Fruit fly (Drosophila melanogaster) whole organism, embryonic: ENCODE results near the gene CG9514.

Source experiments
- CG10366 ChIP-seq: fragments of 200-800 bp; sonication (Bioruptor generic); IDR thresholded peaks from 2 replicates; pipeline ENCODE4 v1.3.6; 2022; ENCODE audit warnings: missing biosample characterization, missing genetic modification characterization
- CG11504 ChIP-seq: fragments of 200-800 bp; sonication (Bioruptor generic); optimal IDR thresholded peaks from 3 replicates; lab custom pipeline; 2019; ENCODE audit warnings: missing biosample characterization, mild to moderate bottlenecking, missing genetic modification characterization, moderate library complexity
- CG12236 ChIP-seq: fragments of 200-800 bp; sonication (Bioruptor generic); optimal IDR thresholded peaks from 2 replicates; lab custom pipeline; 2016; ENCODE audit warnings: missing biosample characterization, missing genetic modification characterization
- CG13894 ChIP-seq: fragments of 200-800 bp; sonication (Bioruptor generic); optimal IDR thresholded peaks from 3 replicates; lab custom pipeline; 2018; ENCODE audit warnings: missing biosample characterization, mild to moderate bottlenecking, missing genetic modification characterization, moderate library complexity
- CG15073 ChIP-seq: fragments of 200-800 bp; sonication (Bioruptor generic); optimal IDR thresholded peaks from 2 replicates; lab custom pipeline; 2016; ENCODE audit warnings: missing biosample characterization, missing genetic modification characterization
- CG15479 ChIP-seq: fragments of 200-800 bp; sonication (Bioruptor generic); optimal IDR thresholded peaks from 3 replicates; lab custom pipeline; 2019; ENCODE audit warnings: missing biosample characterization, mild to moderate bottlenecking, missing genetic modification characterization, moderate library complexity
- CG15601 ChIP-seq: fragments of 200-800 bp; sonication (Bioruptor generic); optimal IDR thresholded peaks from 3 replicates; lab custom pipeline; 2019; ENCODE audit warnings: missing biosample characterization, mild to moderate bottlenecking, missing genetic modification characterization, moderate library complexity
- CG2116 ChIP-seq: fragments of 200-800 bp; sonication (Bioruptor generic); optimal IDR thresholded peaks from 3 replicates; lab custom pipeline; 2018; ENCODE audit warnings: missing biosample characterization, mild to moderate bottlenecking, missing genetic modification characterization
- CG2712 ChIP-seq: fragments of 200-800 bp; optimal IDR thresholded peaks from 3 replicates; lab custom pipeline; 2019; ENCODE audit warnings: missing biosample characterization, mild to moderate bottlenecking, missing genetic modification characterization, moderate library complexity
- CG3065 ChIP-seq: fragments of 200-800 bp; sonication (Bioruptor generic); optimal IDR thresholded peaks from 2 replicates; lab custom pipeline; 2016; ENCODE audit warnings: missing biosample characterization, missing genetic modification characterization
- CG31365 ChIP-seq: fragments of 200-800 bp; sonication (Bioruptor generic); optimal IDR thresholded peaks from 2 replicates; lab custom pipeline; 2018; ENCODE audit warnings: missing biosample characterization, mild to moderate bottlenecking, missing genetic modification characterization
- CG32532 ChIP-seq: fragments of 200-800 bp; sonication (Bioruptor generic); IDR thresholded peaks from 2 replicates; pipeline ENCODE4 v1.3.6; 2022; ENCODE audit warnings: missing biosample characterization, missing genetic modification characterization
- CG3407 ChIP-seq: fragments of 200-800 bp; sonication (Bioruptor generic); optimal IDR thresholded peaks from 2 replicates; lab custom pipeline; 2018; ENCODE audit warnings: missing biosample characterization, mild to moderate bottlenecking, missing genetic modification characterization
- CG6254 ChIP-seq: fragments of 200-800 bp; sonication (Bioruptor generic); optimal IDR thresholded peaks from 3 replicates; lab custom pipeline; 2017; ENCODE audit warnings: mild to moderate bottlenecking, missing biosample characterization, missing genetic modification reagents, missing genetic modification characterization
- CG6683 ChIP-seq: fragments of 200-800 bp; sonication (Bioruptor generic); optimal IDR thresholded peaks from 2 replicates; lab custom pipeline; 2017; ENCODE audit warnings: missing biosample characterization, mild to moderate bottlenecking, missing genetic modification characterization, missing genetic modification reagents
- CG6813 ChIP-seq: fragments of 200-800 bp; sonication (Bioruptor generic); optimal IDR thresholded peaks from 2 replicates; lab custom pipeline; 2017; ENCODE audit warnings: missing biosample characterization, missing genetic modification characterization, mild to moderate bottlenecking, moderate library complexity, missing genetic modification reagents
- Camta ChIP-seq: fragments of 200-800 bp; sonication (Bioruptor generic); optimal IDR thresholded peaks from 2 replicates; lab custom pipeline; 2016; ENCODE audit warnings: missing biosample characterization, missing genetic modification characterization
- Dek ChIP-seq: fragments of 200-800 bp; sonication (Bioruptor generic); optimal IDR thresholded peaks from 3 replicates; lab custom pipeline; 2019; ENCODE audit warnings: missing biosample characterization, mild to moderate bottlenecking, missing genetic modification characterization, moderate library complexity
- Dref ChIP-seq: fragments of 200-800 bp; sonication (Bioruptor generic); IDR thresholded peaks from 2 replicates; pipeline ENCODE4 v1.3.6; 2022; ENCODE audit warnings: missing biosample characterization, missing genetic modification characterization
- HLH3B ChIP-seq: fragments of 200-800 bp; sonication (Bioruptor generic); IDR thresholded peaks from 2 replicates; pipeline ENCODE4 v1.3.6; 2022; ENCODE audit warnings: missing biosample characterization, missing genetic modification characterization
- Jarid2 ChIP-seq: fragments of 200-800 bp; sonication (Bioruptor generic); optimal IDR thresholded peaks from 3 replicates; lab custom pipeline; 2017; ENCODE audit warnings: mild to moderate bottlenecking, missing biosample characterization, missing genetic modification reagents, missing genetic modification characterization
- Kr ChIP-seq: fragments of 200-800 bp; sonication (Bioruptor generic); optimal IDR thresholded peaks from 2 replicates; lab custom pipeline; 2017; ENCODE audit warnings: missing biosample characterization, mild to moderate bottlenecking, missing genetic modification characterization
- Lpt ChIP-seq: fragments of >200 bp; optimal IDR thresholded peaks from 2 replicates; lab custom pipeline; 2018; ENCODE audit warnings: missing biosample characterization, missing genetic modification characterization
- NFAT ChIP-seq: fragments of 200-800 bp; sonication (Bioruptor generic); IDR thresholded peaks from 2 replicates; pipeline ENCODE4 v1.3.6; 2022; ENCODE audit warnings: missing biosample characterization, missing genetic modification characterization
- Poxn ChIP-seq: fragments of 200-800 bp; sonication (Bioruptor generic); IDR thresholded peaks from 2 replicates; pipeline ENCODE4 v1.3.6; 2022; ENCODE audit warnings: missing biosample characterization, missing genetic modification characterization
- Side ChIP-seq: fragments of 200-800 bp; sonication (Bioruptor generic); optimal IDR thresholded peaks from 2 replicates; lab custom pipeline; 2016; ENCODE audit warnings: missing biosample characterization, missing genetic modification characterization
- Sry-β ChIP-seq: fragments of 200-800 bp; sonication (Bioruptor generic); optimal IDR thresholded peaks from 2 replicates; lab custom pipeline; 2018; ENCODE audit warnings: missing biosample characterization, mild to moderate bottlenecking, missing genetic modification characterization, moderate library complexity
- amos ChIP-seq: fragments of 200-800 bp; sonication (Bioruptor generic); IDR thresholded peaks from 2 replicates; pipeline ENCODE4 v1.3.6; 2022; ENCODE audit warnings: missing biosample characterization, missing genetic modification characterization; ENCODE audit not compliant: partially characterized antibody
- bigmax ChIP-seq: fragments of 200-800 bp; sonication (Bioruptor generic); optimal IDR thresholded peaks from 2 replicates; lab custom pipeline; 2018; ENCODE audit warnings: missing biosample characterization, mild to moderate bottlenecking, missing genetic modification characterization
- bowl ChIP-seq: fragments of 200-800 bp; sonication (Bioruptor generic); IDR thresholded peaks from 2 replicates; pipeline ENCODE4 v1.3.6; 2022; ENCODE audit warnings: missing biosample characterization, missing genetic modification characterization
- chn ChIP-seq: fragments of 200-800 bp; sonication (Bioruptor generic); optimal IDR thresholded peaks from 2 replicates; lab custom pipeline; 2016; ENCODE audit warnings: missing biosample characterization, missing genetic modification characterization
- danr ChIP-seq: fragments of 200-800 bp; sonication (Bioruptor generic); IDR thresholded peaks from 2 replicates; pipeline ENCODE4 v1.3.6; 2022; ENCODE audit warnings: missing biosample characterization, missing genetic modification characterization
- dm ChIP-seq: fragments of 200-800 bp; sonication (Bioruptor generic); optimal IDR thresholded peaks from 3 replicates; lab custom pipeline; 2016; ENCODE audit warnings: missing biosample characterization, missing genetic modification characterization
- esg ChIP-seq: fragments of 200-800 bp; sonication (Bioruptor generic); conservative IDR thresholded peaks from 2 replicates; pipeline ENCODE4 v1.3.6; 2022; ENCODE audit warnings: missing biosample characterization, missing genetic modification characterization
- gfzf ChIP-seq: fragments of 200-800 bp; sonication (Bioruptor generic); optimal IDR thresholded peaks from 2 replicates; lab custom pipeline; 2016; ENCODE audit warnings: missing biosample characterization, mild to moderate bottlenecking, missing genetic modification characterization, moderate library complexity
- nau ChIP-seq: fragments of 200-800 bp; sonication (Bioruptor generic); optimal IDR thresholded peaks from 3 replicates; lab custom pipeline; 2017; ENCODE audit warnings: missing biosample characterization, mild to moderate bottlenecking, missing genetic modification characterization, missing genetic modification reagents
- nerfin-2 ChIP-seq: fragments of 200-800 bp; sonication (Bioruptor generic); IDR thresholded peaks from 2 replicates; pipeline ENCODE4 v1.3.6; 2022; ENCODE audit warnings: missing biosample characterization, missing genetic modification characterization; ENCODE audit not compliant: partially characterized antibody
- nmo ChIP-seq: fragments of 200-800 bp; sonication (Bioruptor generic); optimal IDR thresholded peaks from 2 replicates; lab custom pipeline; 2018; ENCODE audit warnings: missing biosample characterization, mild to moderate bottlenecking, missing genetic modification characterization, moderate library complexity
- onecut ChIP-seq: fragments of 200-800 bp; sonication (Bioruptor generic); IDR thresholded peaks from 2 replicates; pipeline ENCODE4 v1.3.6; 2022; ENCODE audit warnings: missing biosample characterization, missing genetic modification characterization
- p53 ChIP-seq: fragments of 200-800 bp; sonication (Bioruptor generic); optimal IDR thresholded peaks from 2 replicates; lab custom pipeline; 2016; ENCODE audit warnings: missing biosample characterization, missing genetic modification characterization
- peb ChIP-seq: fragments of 200-800 bp; sonication (Bioruptor generic); IDR thresholded peaks from 2 replicates; pipeline ENCODE4 v1.3.6; 2022; ENCODE audit warnings: missing biosample characterization, missing genetic modification characterization
- pzg ChIP-seq: fragments of 200-800 bp; sonication (Bioruptor generic); optimal IDR thresholded peaks from 3 replicates; lab custom pipeline; 2018; ENCODE audit warnings: missing biosample characterization, mild to moderate bottlenecking, missing genetic modification characterization, moderate library complexity
- rib ChIP-seq: fragments of 200-800 bp; sonication (Bioruptor generic); IDR thresholded peaks from 2 replicates; pipeline ENCODE4 v1.3.6; 2022; ENCODE audit warnings: missing biosample characterization, missing genetic modification characterization
- ro ChIP-seq: fragments of 200-800 bp; sonication (Bioruptor generic); IDR thresholded peaks from 2 replicates; pipeline ENCODE4 v1.3.6; 2022; ENCODE audit warnings: missing biosample characterization, missing genetic modification characterization
- sens ChIP-seq: fragments of 200-800 bp; sonication (Bioruptor generic); peaks from one replicate; lab custom pipeline; 2016; ENCODE audit warnings: missing biosample characterization, missing genetic modification characterization
- seq ChIP-seq: fragments of 200-800 bp; sonication (Bioruptor generic); IDR thresholded peaks from 2 replicates; pipeline ENCODE4 v1.3.6; 2022; ENCODE audit warnings: missing biosample characterization, missing genetic modification characterization
- sima ChIP-seq: fragments of 200-800 bp; sonication (Bioruptor generic); optimal IDR thresholded peaks from 2 replicates; lab custom pipeline; 2016; ENCODE audit warnings: missing biosample characterization, missing genetic modification characterization
- tin ChIP-seq: fragments of 200-800 bp; sonication (Bioruptor generic); optimal IDR thresholded peaks from 3 replicates; lab custom pipeline; 2016; ENCODE audit warnings: missing biosample characterization, missing genetic modification characterization
- toy ChIP-seq: fragments of 200-800 bp; sonication (Bioruptor generic); IDR thresholded peaks from 2 replicates; pipeline ENCODE4 v1.3.6; 2022; ENCODE audit warnings: missing biosample characterization, missing genetic modification characterization
- vnd ChIP-seq: fragments of 200-800 bp; sonication (Bioruptor generic); IDR thresholded peaks from 3 replicates; pipeline ENCODE4 v1.3.6; 2022; ENCODE audit warnings: missing biosample characterization, missing genetic modification characterization; ENCODE audit not compliant: partially characterized antibody
- zf30C ChIP-seq: fragments of 200-800 bp; sonication (Bioruptor generic); optimal IDR thresholded peaks from 3 replicates; lab custom pipeline; 2018; ENCODE audit warnings: missing biosample characterization, mild to moderate bottlenecking, missing genetic modification characterization

The CG9514 gene

dm6 chrX:14839047-14839446 lies 57.6 kb downstream of the CG9514 start, which contains the start of the genes CG32590 and Flo2 (continued):
- peak; percentile 18 for TF ChIP-seq gfzf
- peak; percentile 50 for TF ChIP-seq CG15601 (tag; lab: Kevin White, UChicago)
- no peak; the same call in 1 of the 2 replicates for TF ChIP-seq Poxn (GFP tag; lab: Robert Waterston, UW)
- TF ChIP-seq vnd (GFP tag; lab: Robert Waterston, UW) = peak; percentile 98
- peak; percentile 80 for TF ChIP-seq esg (GFP tag; lab: Robert Waterston, UW)
- peak; percentile 4 for TF ChIP-seq CG6254 (GFP tag; lab: Kevin White, UChicago)
- TF ChIP-seq CG10366 (GFP tag; lab: Robert Waterston, UW) = peak; percentile 69
- TF ChIP-seq Jarid2 (GFP tag; lab: Kevin White, UChicago) = no peak
- no peak for TF ChIP-seq nau (GFP tag; lab: Kevin White, UChicago)
- peak; percentile 53 for TF ChIP-seq Dek
- TF ChIP-seq CG2712 (tag; lab: Kevin White, UChicago) = peak; percentile 80
- TF ChIP-seq ro (GFP tag; lab: Robert Waterston, UW) = peak; percentile 42; the same call in 1 of the 2 replicates
- TF ChIP-seq danr (GFP tag; lab: Robert Waterston, UW) = peak; percentile 69
- TF ChIP-seq toy (GFP tag; lab: Robert Waterston, UW) = peak; percentile 43; the same call in 1 of the 2 replicates
- TF ChIP-seq seq (GFP tag; lab: Robert Waterston, UW) = peak; percentile 69
- TF ChIP-seq CG2116 (GFP tag; lab: Kevin White, UChicago) = peak; percentile 91
- peak; percentile 76 for TF ChIP-seq rib
- no peak for TF ChIP-seq Sry-β
- TF ChIP-seq zf30C = no peak
- peak; percentile 70 for TF ChIP-seq CG13894 (tag; lab: Kevin White, UChicago)
- peak; percentile 70 for TF ChIP-seq Side (GFP tag; lab: Kevin White, UChicago)
- peak; percentile 25 for TF ChIP-seq CG6683 (GFP tag; lab: Kevin White, UChicago)
- peak; percentile 53 for TF ChIP-seq CG11504 (tag; lab: Kevin White, UChicago)
- peak; percentile 33 for TF ChIP-seq dm
- peak; percentile 90 for TF ChIP-seq CG32532 (GFP tag; lab: Robert Waterston, UW)
- TF ChIP-seq amos = peak; percentile 92
- peak; percentile 96 for TF ChIP-seq sens
- peak; percentile 37 for TF ChIP-seq CG3065 (GFP tag; lab: Kevin White, UChicago)
- 0 out of 2 replicates have a peak, but pooled peaks have one; percentile 25 for TF ChIP-seq onecut (GFP tag; lab: Robert Waterston, UW)
- peak; percentile 73 for TF ChIP-seq NFAT (GFP tag; lab: Robert Waterston, UW)
- peak; percentile 71 for TF ChIP-seq HLH3B (GFP tag; lab: Robert Waterston, UW)
- peak; percentile 70 for TF ChIP-seq Camta
- peak; percentile 69 for TF ChIP-seq chn (GFP tag; lab: Kevin White, UChicago)
- no peak for TF ChIP-seq CG31365 (tag; lab: Kevin White, UChicago)
- no peak for TF ChIP-seq bigmax (GFP tag; lab: Kevin White, UChicago)
- peak; percentile 97 for TF ChIP-seq nerfin-2 (GFP tag; lab: Robert Waterston, UW)
- no peak for TF ChIP-seq bowl (GFP tag; lab: Robert Waterston, UW)
- no peak for TF ChIP-seq CG15073 (GFP tag; lab: Kevin White, UChicago)
- TF ChIP-seq Kr = no peak
- peak; percentile 79 for TF ChIP-seq nmo (GFP tag; lab: Kevin White, UChicago)
- no peak for TF ChIP-seq CG15479 (GFP tag; lab: Kevin White, UChicago)
- peak; percentile 81 for TF ChIP-seq tin
- peak; percentile 20 for TF ChIP-seq CG3407 (GFP tag; lab: Kevin White, UChicago)
- peak; percentile 10 for TF ChIP-seq CG12236 (GFP tag; lab: Kevin White, UChicago)
- TF ChIP-seq sima = no peak
- no peak for TF ChIP-seq CG6813 (GFP tag; lab: Kevin White, UChicago)
- peak; percentile 85 for TF ChIP-seq Dref (GFP tag; lab: Robert Waterston, UW)
- no peak for TF ChIP-seq Lpt
- peak; percentile 30; the same call in 1 of the 2 replicates for TF ChIP-seq peb
- TF ChIP-seq p53 = peak; percentile 35
- TF ChIP-seq pzg (GFP tag; lab: Kevin White, UChicago) = peak; percentile 78
